Fruit fly (Drosophila melanogaster): ENCODE data around the gene hzg.

The hzg gene

DNA sequence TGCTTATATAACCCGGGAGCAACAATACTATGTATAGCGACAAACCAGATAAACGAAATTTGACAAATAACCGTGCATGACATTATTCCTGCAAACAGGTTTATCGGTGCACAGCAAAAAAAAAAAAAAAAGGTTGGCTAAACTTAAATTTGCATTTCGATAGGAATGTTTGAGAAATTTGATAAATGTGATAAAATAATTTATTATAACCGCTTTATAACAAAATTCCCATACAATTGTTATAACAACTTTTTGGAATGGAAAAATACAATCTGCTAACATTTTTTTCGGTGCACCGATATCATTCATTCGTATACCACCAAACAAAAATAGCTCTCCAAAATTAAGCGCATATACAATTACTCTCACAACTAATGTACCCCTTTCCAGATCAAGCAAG lies 27.0 kb downstream of the hzg start (continued):
- TF ChIP-seq toy (GFP tag; IDR thresholded peaks at IDR 0.05) (0 out of 2 replicates have a peak, but pooled peaks have one; percentile 7), pfk (GFP tag; optimal IDR thresholded peaks at IDR 0.05) (no peak), CG11560 (tag; IDR thresholded peaks at IDR 0.05) (no peak)

DNA sequence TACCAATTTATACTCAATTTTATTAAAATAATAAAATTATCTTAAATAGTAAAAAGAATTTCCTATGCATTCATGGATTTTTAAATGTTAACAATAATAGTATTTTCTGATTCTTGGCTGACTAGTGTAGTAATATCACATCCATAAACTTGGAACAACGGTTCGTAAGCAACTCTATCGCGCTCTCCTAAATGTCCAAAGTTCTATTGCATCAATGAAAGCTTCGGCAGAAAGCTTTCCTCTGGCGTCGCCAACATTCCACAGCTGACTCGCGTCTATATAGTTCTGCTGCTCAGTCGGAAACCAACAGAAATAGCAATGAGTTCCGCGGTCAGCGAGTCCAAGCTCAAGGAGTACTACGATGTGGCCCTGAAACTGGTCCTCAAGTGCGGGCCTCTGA lies 27.8 kb downstream of the hzg start, which contains the start of gene CG17029:
Gene CG17029, plus strand, starts transcription at position 113 of the 400 bp plus-strand sequence.
- no peak for TF ChIP-seq CoRest (tag; optimal IDR thresholded peaks at IDR 0.05)
- no peak for TF ChIP-seq lov (optimal IDR thresholded peaks at IDR 0.05)
- TF ChIP-seq lov (GFP tag; IDR thresholded peaks at IDR 0.05): no peak
- no peak for TF ChIP-seq Doc2 (GFP tag; IDR thresholded peaks at IDR 0.05)
- no peak for TF ChIP-seq scrt (GFP tag; optimal IDR thresholded peaks at IDR 0.05)
- no peak for TF ChIP-seq emc (GFP tag; optimal IDR thresholded peaks at IDR 0.05)
- no peak for TF ChIP-seq sens-2 (GFP tag; IDR thresholded peaks at IDR 0.05)
- no peak for TF ChIP-seq Trl (optimal IDR thresholded peaks at IDR 0.05)
- TF ChIP-seq Trl (GFP tag; optimal IDR thresholded peaks at IDR 0.05): no peak
- no peak for TF ChIP-seq YL-1 (GFP tag; optimal IDR thresholded peaks at IDR 0.05)
- TF ChIP-seq vvl (GFP tag; IDR thresholded peaks at IDR 0.05): 0 out of 2 replicates have a peak, but pooled peaks have one; percentile 14
- peak in 1 of 2 experiments; percentile 42 for TF ChIP-seq Pdp1 (GFP tag; optimal IDR thresholded peaks at IDR 0.05)
- TF ChIP-seq CG6854 (GFP tag; optimal IDR thresholded peaks at IDR 0.05): peak; percentile 44
- no peak for TF ChIP-seq PHDP (tag; optimal IDR thresholded peaks at IDR 0.05)
- TF ChIP-seq abd-A (tag; optimal IDR thresholded peaks at IDR 0.05): no peak
- peak; percentile 7 for TF ChIP-seq Fer1 (GFP tag; optimal IDR thresholded peaks at IDR 0.05)
- TF ChIP-seq Scr (GFP tag; IDR thresholded peaks at IDR 0.05; ENCODE audit: partially characterized antibody): peak; percentile 14; the same call in 1 of the 2 replicates
- TF ChIP-seq tio (GFP tag; optimal IDR thresholded peaks at IDR 0.05): no peak
- no peak for TF ChIP-seq ash1 (GFP tag; optimal IDR thresholded peaks at IDR 0.05)
- no peak for TF ChIP-seq CG9727 (GFP tag; optimal IDR thresholded peaks at IDR 0.05)
- no peak for TF ChIP-seq Eip74EF (GFP tag; optimal IDR thresholded peaks at IDR 0.05)
- TF ChIP-seq CG2116 (GFP tag; optimal IDR thresholded peaks at IDR 0.05): no peak
- TF ChIP-seq gcm (GFP tag; optimal IDR thresholded peaks at IDR 0.05): no peak
- TF ChIP-seq onecut (GFP tag; IDR thresholded peaks at IDR 0.05): no peak
- TF ChIP-seq CG2889 (GFP tag; IDR thresholded peaks at IDR 0.05): no peak
- 0 out of 4 replicates have a peak, but pooled peaks have one; percentile 25 for TF ChIP-seq chinmo (GFP tag; IDR thresholded peaks at IDR 0.05; ENCODE audit: partially characterized antibody)
- TF ChIP-seq CG32532 (GFP tag; IDR thresholded peaks at IDR 0.05): peak; percentile 35; the same call in 1 of the 2 replicates
- TF ChIP-seq CG8089 (GFP tag; optimal IDR thresholded peaks at IDR 0.05): no peak
- no peak for TF ChIP-seq ems (GFP tag; optimal IDR thresholded peaks at IDR 0.05)
- TF ChIP-seq ftz-f1 (GFP tag; optimal IDR thresholded peaks at IDR 0.05): peak; percentile 55
- peak; percentile 54 for TF ChIP-seq CG2678 (tag; optimal IDR thresholded peaks at IDR 0.05)
- TF ChIP-seq Poxn (GFP tag; IDR thresholded peaks at IDR 0.05): no peak
- TF ChIP-seq CG15011 (GFP tag; optimal IDR thresholded peaks at IDR 0.05): no peak
- peak; percentile 6 for TF ChIP-seq Meics (GFP tag; optimal IDR thresholded peaks at IDR 0.05)
- peak; percentile 24 for TF ChIP-seq CG15514 (GFP tag; optimal IDR thresholded peaks at IDR 0.05)
- TF ChIP-seq nom (GFP tag; optimal IDR thresholded peaks at IDR 0.05): no peak
- TF ChIP-seq CG17385 (GFP tag; optimal IDR thresholded peaks at IDR 0.05): no peak
- TF ChIP-seq Deaf1 (tag; optimal IDR thresholded peaks at IDR 0.05): peak; percentile 17
- TF ChIP-seq CG31441 (GFP tag; IDR thresholded peaks at IDR 0.05): 0 out of 2 replicates have a peak, but pooled peaks have one; percentile 29
